Worm (Caenorhabditis elegans) whole organism, L2 larva: ENCODE measurements around the gene npr-32.

Source experiments
- C34F6.9 ChIP-seq: fragments of 150-350 bp; optimal IDR thresholded peaks from 2 replicates; lab custom pipeline; 2014; ENCODE audit warnings: missing biosample characterization, missing genetic modification characterization
- F13H6.1 ChIP-seq: sonication (generic microtip); optimal IDR thresholded peaks from 2 replicates; lab custom pipeline; 2016; ENCODE audit warnings: missing genetic modification characterization, missing compliant biosample characterization
- Y55F3AM.14 ChIP-seq: fragments of 200-800 bp; sonication (Bioruptor generic); optimal IDR thresholded peaks from 2 replicates; lab custom pipeline; 2018; ENCODE audit warnings: mild to moderate bottlenecking, missing genetic modification characterization, missing compliant biosample characterization
- aly-2 ChIP-seq: fragments of 150-350 bp; optimal IDR thresholded peaks from 2 replicates; lab custom pipeline; 2014; ENCODE audit warnings: missing biosample characterization, missing genetic modification characterization
- ama-1 ChIP-seq: fragments of 150-350 bp; optimal IDR thresholded peaks from 2 replicates; lab custom pipeline; 2018; ENCODE audit warnings: inconsistent platforms
- blmp-1 ChIP-seq: sonication (generic microtip); optimal IDR thresholded peaks from 2 replicates; lab custom pipeline; 2017; ENCODE audit warnings: missing genetic modification characterization, mild to moderate bottlenecking, missing compliant biosample characterization, antibody characterized with exemption, moderate library complexity; ENCODE audit not compliant: insufficient read depth
- ceh-16 ChIP-seq: fragments of 150-350 bp; optimal IDR thresholded peaks from 2 replicates; lab custom pipeline; 2014; ENCODE audit warnings: missing biosample characterization, missing genetic modification characterization
- ceh-82 ChIP-seq: fragments of 150-350 bp; optimal IDR thresholded peaks from 2 replicates; lab custom pipeline; 2014; ENCODE audit warnings: missing biosample characterization, missing genetic modification characterization
- crh-2 ChIP-seq: sonication (generic microtip); optimal IDR thresholded peaks from 2 replicates; lab custom pipeline; 2017; ENCODE audit warnings: missing biosample characterization, missing genetic modification characterization
- dmd-4 ChIP-seq: sonication (generic microtip); optimal IDR thresholded peaks from 2 replicates; lab custom pipeline; 2017; ENCODE audit warnings: missing biosample characterization, missing genetic modification characterization
- egl-27 ChIP-seq: sonication (generic microtip); optimal IDR thresholded peaks from 3 replicates; lab custom pipeline; 2017; ENCODE audit warnings: missing biosample characterization, missing genetic modification reagents, missing genetic modification characterization
- elt-3 ChIP-seq: sonication (generic microtip); optimal IDR thresholded peaks from 2 replicates; lab custom pipeline; 2017; ENCODE audit warnings: missing biosample characterization, missing genetic modification characterization
- fos-1 ChIP-seq: fragments of 150-350 bp; optimal IDR thresholded peaks from 2 replicates; lab custom pipeline; 2014; ENCODE audit warnings: missing biosample characterization, missing genetic modification characterization
- gmeb-1 ChIP-seq: fragments of 150-350 bp; optimal IDR thresholded peaks from 2 replicates; lab custom pipeline; 2014; ENCODE audit warnings: missing biosample characterization, missing genetic modification characterization
- lin-13 ChIP-seq: fragments of 150-350 bp; optimal IDR thresholded peaks from 2 replicates; lab custom pipeline; 2014; ENCODE audit warnings: missing biosample characterization, missing genetic modification reagents, missing genetic modification characterization
- lin-39 ChIP-seq: fragments of 150-350 bp; optimal IDR thresholded peaks from 2 replicates; lab custom pipeline; 2014; ENCODE audit warnings: missing biosample characterization, missing genetic modification reagents, missing genetic modification characterization
- lsy-2 ChIP-seq, 2 experiments: fragments of 150-350 bp in 1 of 2; sonication (generic microtip) in 1 of 2; optimal IDR thresholded peaks; 2 replicates each; lab custom pipeline; 2014 to 2017; ENCODE audit warnings: missing biosample characterization in 2 of 2, missing genetic modification characterization in 2 of 2
- mab-5 ChIP-seq: fragments of 150-350 bp; optimal IDR thresholded peaks from 2 replicates; lab custom pipeline; 2014; ENCODE audit warnings: missing biosample characterization, missing genetic modification characterization
- mbf-1 ChIP-seq: sonication (generic microtip); optimal IDR thresholded peaks from 2 replicates; lab custom pipeline; 2017; ENCODE audit warnings: missing biosample characterization, missing genetic modification characterization
- mdl-1 ChIP-seq, 2 experiments: fragments of 150-350 bp in 1 of 2; sonication (generic microtip) in 1 of 2; optimal IDR thresholded peaks; 2 replicates each; lab custom pipeline; 2017; ENCODE audit warnings: missing biosample characterization in 2 of 2, missing genetic modification characterization in 2 of 2
- nhr-11 ChIP-seq: fragments of 150-350 bp; optimal IDR thresholded peaks from 2 replicates; lab custom pipeline; 2014; ENCODE audit warnings: missing biosample characterization, missing genetic modification characterization
- nhr-12 ChIP-seq: fragments of 150-350 bp; optimal IDR thresholded peaks from 2 replicates; lab custom pipeline; 2014; ENCODE audit warnings: missing biosample characterization, missing genetic modification characterization
- nhr-21 ChIP-seq: fragments of 150-350 bp; optimal IDR thresholded peaks from 2 replicates; lab custom pipeline; 2014; ENCODE audit warnings: missing biosample characterization, missing genetic modification characterization
- nhr-23 ChIP-seq: fragments of 150-350 bp; optimal IDR thresholded peaks from 2 replicates; lab custom pipeline; 2014; ENCODE audit warnings: missing biosample characterization, missing genetic modification reagents, missing genetic modification characterization
- nhr-237 ChIP-seq: fragments of 150-350 bp; optimal IDR thresholded peaks from 2 replicates; lab custom pipeline; 2014; ENCODE audit warnings: missing biosample characterization, missing genetic modification characterization
- nhr-25 ChIP-seq: fragments of 150-350 bp; sonication (generic microtip); optimal IDR thresholded peaks from 3 replicates; lab custom pipeline; 2014; ENCODE audit warnings: missing biosample characterization, missing genetic modification characterization
- nhr-6 ChIP-seq: fragments of 150-350 bp; optimal IDR thresholded peaks from 2 replicates; lab custom pipeline; 2014; ENCODE audit warnings: missing biosample characterization, missing genetic modification characterization
- nhr-77 ChIP-seq: fragments of 150-350 bp; optimal IDR thresholded peaks from 2 replicates; lab custom pipeline; 2014; ENCODE audit warnings: missing biosample characterization, missing genetic modification characterization
- peb-1 ChIP-seq: fragments of 150-350 bp; optimal IDR thresholded peaks from 2 replicates; lab custom pipeline; 2014; ENCODE audit warnings: missing biosample characterization, missing genetic modification characterization
- sma-3 ChIP-seq: sonication (generic microtip); optimal IDR thresholded peaks from 2 replicates; lab custom pipeline; 2016; ENCODE audit warnings: missing genetic modification reagents, missing genetic modification characterization, missing compliant biosample characterization
- sma-9 ChIP-seq, 2 experiments: fragments of 150-350 bp in 1 of 2; sonication (generic microtip) in 1 of 2; optimal IDR thresholded peaks; 2 replicates each; lab custom pipeline; 2014 to 2016; ENCODE audit warnings: missing genetic modification characterization in 2 of 2, mild to moderate bottlenecking in 1 of 2, missing biosample characterization in 1 of 2, missing compliant biosample characterization in 1 of 2, missing genetic modification reagents in 1 of 2, moderate library complexity in 1 of 2
- snpc-4 ChIP-seq: fragments of 150-350 bp; optimal IDR thresholded peaks from 2 replicates; lab custom pipeline; 2014; ENCODE audit warnings: missing biosample characterization, missing genetic modification characterization
- unc-39 ChIP-seq: fragments of 150-350 bp; optimal IDR thresholded peaks from 2 replicates; lab custom pipeline; 2014; ENCODE audit warnings: missing biosample characterization, missing genetic modification characterization
- unc-55 ChIP-seq: fragments of 150-350 bp; sonication (generic microtip); optimal IDR thresholded peaks from 3 replicates; lab custom pipeline; 2014; ENCODE audit warnings: missing biosample characterization, missing genetic modification reagents, missing genetic modification characterization
- unc-62 ChIP-seq: fragments of 150-350 bp; optimal IDR thresholded peaks from 2 replicates; lab custom pipeline; 2014; ENCODE audit warnings: missing biosample characterization, missing genetic modification reagents, missing genetic modification characterization
- zag-1 ChIP-seq: fragments of 150-350 bp; optimal IDR thresholded peaks from 2 replicates; lab custom pipeline; 2014; ENCODE audit warnings: missing biosample characterization, missing genetic modification characterization
- ztf-11 ChIP-seq: sonication (generic microtip); optimal IDR thresholded peaks from 2 replicates; lab custom pipeline; 2017; ENCODE audit warnings: missing biosample characterization, missing genetic modification characterization
- ztf-4 ChIP-seq: fragments of 150-350 bp; optimal IDR thresholded peaks from 2 replicates; lab custom pipeline; 2014; ENCODE audit warnings: missing biosample characterization, missing genetic modification characterization

npr-32 gene

ce11 chrIV:17249691-17250181 is 18.9 kb upstream of the npr-32 start, which contains the start of gene eelo-2 (continued):
- peak; percentile 98 for TF ChIP-seq lin-13 (GFP tag; lab: Kevin White, UChicago)
- TF ChIP-seq crh-2, result peak; percentile 99
- TF ChIP-seq nhr-21 (tag; lab: Kevin White, UChicago), result peak; percentile 98
- TF ChIP-seq nhr-11 (tag; lab: Kevin White, UChicago), result no peak
- no peak for TF ChIP-seq peb-1
- TF ChIP-seq elt-3 (tag; lab: Kevin White, UChicago), result no peak
- peak; percentile 96 for TF ChIP-seq ztf-4 (tag; lab: Kevin White, UChicago)
- peak; percentile 58 for TF ChIP-seq dmd-4 (tag; lab: Kevin White, UChicago)
- peak; percentile 50 for TF ChIP-seq mbf-1
- TF ChIP-seq nhr-237 (tag; lab: Kevin White, UChicago), result peak; percentile 91
- peak; percentile 68 for TF ChIP-seq unc-62 (GFP tag; lab: Kevin White, UChicago)
- peak; percentile 100 for TF ChIP-seq unc-55 (GFP tag; lab: Kevin White, UChicago)
- peak; percentile 98 for TF ChIP-seq nhr-25
- TF ChIP-seq nhr-6, result peak; percentile 97
- peak; percentile 91 for TF ChIP-seq snpc-4 (tag; lab: Kevin White, UChicago)
- TF ChIP-seq ztf-11 (tag; lab: Kevin White, UChicago), result peak; percentile 62
- TF ChIP-seq aly-2 (tag; lab: Kevin White, UChicago), result peak; percentile 75
- TF ChIP-seq egl-27 (tag; lab: Kevin White, UChicago), result peak; percentile 98

ce11 chrIV:17248538-17248937 is 17.7 kb upstream of the npr-32 start:
- TF ChIP-seq nhr-11 (tag; lab: Kevin White, UChicago) (no peak), nhr-77 (tag; lab: Kevin White, UChicago) (no peak), nhr-23 (tag; lab: Kevin White, UChicago) (no peak), ceh-82 (tag; lab: Kevin White, UChicago) (no peak), lin-39 (tag; lab: Kevin White, UChicago) (no peak), zag-1 (tag; lab: Kevin White, UChicago) (no peak), mdl-1 (tag; optimal IDR thresholded peaks at IDR 0.05; lab: Kevin White, UChicago) (no peak), unc-62 (GFP tag; lab: Kevin White, UChicago) (no peak), F13H6.1 (no peak), lsy-2 (tag; optimal IDR thresholded peaks at IDR 0.05; lab: Kevin White, UChicago) (no peak), unc-39 (no peak), ama-1 (lab: Kevin White, UChicago) (no peak), nhr-12 (no peak), sma-3 (GFP tag; lab: Kevin White, UChicago) (no peak), nhr-6 (no peak), Y55F3AM.14 (no peak), lin-13 (GFP tag; lab: Kevin White, UChicago) (no peak), snpc-4 (tag; lab: Kevin White, UChicago) (no peak)
- TF ChIP-seq, all 48 proteins: peak for 0

ce11 chrIV:17247184-17247583 is 16.3 kb upstream of the npr-32 start:
- TF ChIP-seq nhr-11 (tag; lab: Kevin White, UChicago) (no peak), C34F6.9 (no peak), mab-5 (tag; lab: Kevin White, UChicago) (no peak), nhr-25 (no peak), unc-39 (no peak), mbf-1 (no peak), ztf-11 (tag; lab: Kevin White, UChicago) (no peak)
- TF ChIP-seq, all 48 proteins: peak for 0

ce11 chrIV:17245200-17245599 is 14.3 kb upstream of the npr-32 start, which contains the start of gene ZK550.2:
TSS of gene ZK550.2 (plus strand) at chrIV:17245584.
- TF ChIP-seq crh-2 (peak; percentile 68), sma-9 (GFP tag; optimal IDR thresholded peaks at IDR 0.05; lab: Kevin White, UChicago) (peak; percentile 91), sma-9 (tag; optimal IDR thresholded peaks at IDR 0.05; lab: Kevin White, UChicago) (no peak), mab-5 (tag; lab: Kevin White, UChicago) (no peak), lsy-2 (tag; optimal IDR thresholded peaks at IDR 0.05; lab: Kevin White, UChicago) (no peak), lin-13 (GFP tag; lab: Kevin White, UChicago) (no peak), nhr-21 (tag; lab: Kevin White, UChicago) (no peak), sma-3 (GFP tag; lab: Kevin White, UChicago) (peak; percentile 26), F13H6.1 (peak; percentile 72), mdl-1 (tag; optimal IDR thresholded peaks at IDR 0.05; lab: Kevin White, UChicago) (no peak), ztf-4 (tag; lab: Kevin White, UChicago) (no peak), blmp-1 (tag; lab: Kevin White, UChicago) (no peak), fos-1 (tag; lab: Kevin White, UChicago) (peak; percentile 97), ceh-16 (tag; lab: Kevin White, UChicago) (no peak), gmeb-1 (tag; lab: Kevin White, UChicago) (peak; percentile 58)
